Worm (Caenorhabditis elegans): Measurements from ENCODE around the gene R06F6.12.

The R06F6.12 gene

DNA sequence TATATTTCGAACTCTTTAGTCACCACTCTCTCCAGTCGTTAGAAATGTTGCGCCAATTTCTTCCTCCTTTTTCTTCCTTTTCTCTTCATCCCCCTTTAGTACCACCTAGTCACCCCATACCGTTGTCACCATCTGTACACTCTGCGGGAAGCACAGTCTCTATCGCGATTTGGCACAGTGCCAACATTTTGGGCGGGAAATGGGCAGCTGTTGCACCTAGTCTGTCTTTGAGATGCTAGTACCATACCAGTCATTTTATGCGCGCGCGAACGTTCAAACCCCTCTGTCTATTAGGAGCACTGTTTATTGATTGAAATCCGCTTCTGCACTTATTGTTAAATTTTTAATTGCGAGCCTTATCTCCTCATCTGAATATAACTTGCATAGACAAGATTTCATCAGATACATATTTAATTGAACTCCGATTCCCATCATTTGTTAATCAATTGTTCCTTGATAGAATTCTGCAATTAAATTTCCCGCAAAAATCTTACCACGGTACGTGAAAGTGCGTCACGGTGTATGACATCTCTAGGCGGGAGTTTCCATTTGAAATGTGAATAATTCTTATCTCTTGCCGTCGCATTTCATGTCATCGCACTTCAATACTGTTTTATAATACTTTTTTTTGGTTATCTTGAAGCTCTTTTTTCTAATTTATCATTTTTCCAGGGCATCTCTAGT lies 39.0 kb downstream of the R06F6.12 start, which contains the start of gene cdl-1:
TSS of gene cdl-1 (plus strand) at position 673 of the 684 bp plus-strand sequence.
- TF ChIP-seq snpc-4 (tag; optimal IDR thresholded peaks at IDR 0.05), result no peak
- TF ChIP-seq bed-3 (GFP tag; optimal IDR thresholded peaks at IDR 0.05), result no peak
- peak; percentile 59 for TF ChIP-seq nhr-2 (tag; optimal IDR thresholded peaks at IDR 0.05)
- TF ChIP-seq mab-5 (tag; optimal IDR thresholded peaks at IDR 0.05), result no peak
- no peak for TF ChIP-seq blmp-1 (tag; optimal IDR thresholded peaks at IDR 0.05)
- TF ChIP-seq elt-3 (tag; optimal IDR thresholded peaks at IDR 0.05), result no peak
- TF ChIP-seq mls-2 (tag; optimal IDR thresholded peaks at IDR 0.05), result no peak
- no peak for TF ChIP-seq flh-1 (GFP tag; optimal IDR thresholded peaks at IDR 0.05)
- TF ChIP-seq cnd-1 (tag; optimal IDR thresholded peaks at IDR 0.05), result peak; percentile 69
- TF ChIP-seq tbx-8 (GFP tag; optimal IDR thresholded peaks at IDR 0.05), result no peak
- no peak for TF ChIP-seq elt-1 (tag; optimal IDR thresholded peaks at IDR 0.05; ENCODE audit: borderline replicate concordance, insufficient read depth)
- no peak for TF ChIP-seq unc-62 (GFP tag; optimal IDR thresholded peaks at IDR 0.05)
- no peak for TF ChIP-seq M03D4.4 (tag; optimal IDR thresholded peaks at IDR 0.05)
- TF ChIP-seq ceh-39 (tag; optimal IDR thresholded peaks at IDR 0.05), result no peak
- no peak for TF ChIP-seq drap-1 (GFP tag; optimal IDR thresholded peaks at IDR 0.05)
- no peak for TF ChIP-seq ham-2 (GFP tag; optimal IDR thresholded peaks at IDR 0.05)
- no peak for TF ChIP-seq pha-4 (tag; optimal IDR thresholded peaks at IDR 0.05)
- TF ChIP-seq lin-13 (tag; optimal IDR thresholded peaks at IDR 0.05), result no peak
- TF ChIP-seq nhr-28 (tag; optimal IDR thresholded peaks at IDR 0.05), result no peak
- TF ChIP-seq ztf-11 (tag; optimal IDR thresholded peaks at IDR 0.05), result no peak
- no peak for TF ChIP-seq ceh-83 (GFP tag; optimal IDR thresholded peaks at IDR 0.05)
- TF ChIP-seq ceh-43 (GFP tag; optimal IDR thresholded peaks at IDR 0.05), result no peak
- TF ChIP-seq nhr-76 (tag; optimal IDR thresholded peaks at IDR 0.05), result no peak
- no peak for TF ChIP-seq nhr-12 (tag; optimal IDR thresholded peaks at IDR 0.05)
- no peak for TF ChIP-seq sptf-1 (tag; optimal IDR thresholded peaks at IDR 0.05)
- TF ChIP-seq lin-32 (GFP tag; optimal IDR thresholded peaks at IDR 0.05), result peak; percentile 70
- TF ChIP-seq lsy-2 (tag; optimal IDR thresholded peaks at IDR 0.05), result peak; percentile 22
- no peak for TF ChIP-seq zip-8 (tag; optimal IDR thresholded peaks at IDR 0.05)
- TF ChIP-seq mep-1 (tag; optimal IDR thresholded peaks at IDR 0.05), result no peak
- no peak for TF ChIP-seq unc-39 (tag; optimal IDR thresholded peaks at IDR 0.05)
- TF ChIP-seq sem-2 (GFP tag; optimal IDR thresholded peaks at IDR 0.05), result no peak
- peak; percentile 33 for TF ChIP-seq hlh-1 (tag; optimal IDR thresholded peaks at IDR 0.05)
- no peak for TF ChIP-seq unc-120 (tag; optimal IDR thresholded peaks at IDR 0.05; ENCODE audit: poor library complexity, severe bottlenecking)
- peak; percentile 6 for TF ChIP-seq nhr-237 (tag; optimal IDR thresholded peaks at IDR 0.05)
- TF ChIP-seq ces-1 (GFP tag; optimal IDR thresholded peaks at IDR 0.05), result peak; percentile 51

DNA sequence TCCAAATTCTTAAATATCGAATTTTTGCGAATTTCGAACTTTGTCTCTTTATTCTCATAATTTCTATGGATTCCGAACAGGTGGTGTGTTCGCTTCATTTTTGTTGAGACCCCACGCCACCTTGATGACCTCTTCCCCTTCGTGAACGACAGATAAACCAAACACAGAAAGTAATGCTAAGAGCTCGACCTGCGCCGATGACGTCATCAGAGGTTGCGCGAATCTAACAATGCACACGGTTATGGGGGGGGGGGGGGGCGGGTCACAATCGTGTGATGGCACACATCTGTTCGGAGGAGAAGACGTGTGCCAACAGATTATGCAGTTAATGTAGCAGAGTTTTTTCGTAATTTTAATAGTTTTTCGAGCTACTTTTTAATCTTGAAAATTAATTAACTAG lies 39.6 kb downstream of the R06F6.12 start:
- no peak for TF ChIP-seq lsy-2 (tag; optimal IDR thresholded peaks at IDR 0.05)
- no peak for TF ChIP-seq sptf-1 (tag; optimal IDR thresholded peaks at IDR 0.05)
- TF ChIP-seq tbx-8 (GFP tag; optimal IDR thresholded peaks at IDR 0.05), result no peak
- TF ChIP-seq mab-5 (tag; optimal IDR thresholded peaks at IDR 0.05), result no peak
- TF ChIP-seq nhr-12 (tag; optimal IDR thresholded peaks at IDR 0.05), result no peak
- no peak for TF ChIP-seq ham-2 (GFP tag; optimal IDR thresholded peaks at IDR 0.05)
- no peak for TF ChIP-seq flh-1 (GFP tag; optimal IDR thresholded peaks at IDR 0.05)
- TF ChIP-seq nhr-2 (tag; optimal IDR thresholded peaks at IDR 0.05), result peak; percentile 70
- TF ChIP-seq zip-8 (tag; optimal IDR thresholded peaks at IDR 0.05), result peak; percentile 39
- TF ChIP-seq lin-13 (tag; optimal IDR thresholded peaks at IDR 0.05), result no peak
- TF ChIP-seq M03D4.4 (tag; optimal IDR thresholded peaks at IDR 0.05), result no peak
- TF ChIP-seq nhr-76 (tag; optimal IDR thresholded peaks at IDR 0.05), result no peak
- TF ChIP-seq drap-1 (GFP tag; optimal IDR thresholded peaks at IDR 0.05), result no peak
- TF ChIP-seq cnd-1 (tag; optimal IDR thresholded peaks at IDR 0.05), result peak; percentile 70
- TF ChIP-seq hlh-1 (tag; optimal IDR thresholded peaks at IDR 0.05), result no peak
- TF ChIP-seq unc-39 (tag; optimal IDR thresholded peaks at IDR 0.05), result no peak
- no peak for TF ChIP-seq elt-3 (tag; optimal IDR thresholded peaks at IDR 0.05)
- TF ChIP-seq ces-1 (GFP tag; optimal IDR thresholded peaks at IDR 0.05), result no peak
- no peak for TF ChIP-seq elt-1 (tag; optimal IDR thresholded peaks at IDR 0.05; ENCODE audit: borderline replicate concordance, insufficient read depth)
- TF ChIP-seq sem-2 (GFP tag; optimal IDR thresholded peaks at IDR 0.05), result no peak
- no peak for TF ChIP-seq lin-32 (GFP tag; optimal IDR thresholded peaks at IDR 0.05)
- TF ChIP-seq ceh-39 (tag; optimal IDR thresholded peaks at IDR 0.05), result no peak
